Worm (Caenorhabditis elegans): ENCODE data around the gene F52B11.5.
A peak's percentile ranks its signal among the peaks of the same experiment; 100 is the strongest.

The F52B11.5 gene

DNA sequence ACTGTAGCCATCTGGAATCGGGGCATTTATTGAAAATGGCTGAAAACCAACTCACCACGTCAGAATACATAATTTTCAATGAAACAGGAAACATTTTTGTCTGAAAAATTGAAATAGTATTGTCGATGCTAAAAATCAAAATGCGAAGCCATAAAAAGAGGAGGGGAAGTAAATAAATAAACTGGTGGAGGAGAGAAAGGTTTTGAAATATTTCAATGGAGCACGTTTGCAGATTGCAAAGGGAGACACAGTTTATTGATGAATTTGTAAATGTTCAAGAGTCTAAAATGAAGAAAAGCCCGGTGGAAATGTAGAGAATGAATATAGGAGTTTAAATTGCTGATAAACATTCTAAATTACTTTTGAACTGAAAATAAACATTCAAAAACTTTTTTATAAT, at the start of gene F52B11.5:
F52B11.5 (minus strand) TSS at position 178 of the 400 bp plus-strand sequence.
- TF ChIP-seq Y105C5A.15 (GFP tag; IDR thresholded peaks at IDR 0.05) (no peak), pqm-1 (tag; optimal IDR thresholded peaks at IDR 0.05) (peak; percentile 37), daf-12 (tag; optimal IDR thresholded peaks at IDR 0.05) (no peak), pha-4 (GFP tag; IDR thresholded peaks at IDR 0.05) (no peak), pha-4 (tag; optimal IDR thresholded peaks at IDR 0.05) (no peak), nhr-6 (tag; optimal IDR thresholded peaks at IDR 0.05) (peak; percentile 52), nhr-111 (GFP tag; optimal IDR thresholded peaks at IDR 0.05) (no peak), ama-1 (optimal IDR thresholded peaks at IDR 0.05) (no peak), ceh-62 (tag; optimal IDR thresholded peaks at IDR 0.05) (no peak), dpl-1 (GFP tag; optimal IDR thresholded peaks at IDR 0.05) (peak; percentile 26), dmd-9 (GFP tag; IDR thresholded peaks at IDR 0.05) (no peak), php-3 (GFP tag; IDR thresholded peaks at IDR 0.05) (0 out of 2 replicates have a peak, but pooled peaks have one; percentile 24), daf-16 (GFP tag; optimal IDR thresholded peaks at IDR 0.05) (no peak), daf-16 (tag; optimal IDR thresholded peaks at IDR 0.05) (peak; percentile 74), spr-1 (tag; optimal IDR thresholded peaks at IDR 0.05) (no peak), hmg-1.1 (GFP tag; IDR thresholded peaks at IDR 0.05) (no peak), hlh-30 (tag; optimal IDR thresholded peaks at IDR 0.05; ENCODE audit: insufficient read depth) (no peak), lin-29 (GFP tag; IDR thresholded peaks at IDR 0.05) (no peak), rbr-2 (tag; optimal IDR thresholded peaks at IDR 0.05) (no peak), nhr-77 (tag; optimal IDR thresholded peaks at IDR 0.05) (peak; percentile 39), ztf-11 (tag; optimal IDR thresholded peaks at IDR 0.05) (no peak), madf-5 (GFP tag; IDR thresholded peaks at IDR 0.05) (no peak), nhr-10 (tag; optimal IDR thresholded peaks at IDR 0.05) (no peak), egl-27 (tag; optimal IDR thresholded peaks at IDR 0.05) (no peak), lin-15B (tag; optimal IDR thresholded peaks at IDR 0.05) (no peak), zfp-2 (tag; optimal IDR thresholded peaks at IDR 0.05) (no peak), zag-1 (tag; optimal IDR thresholded peaks at IDR 0.05) (no peak), nhr-28 (tag; optimal IDR thresholded peaks at IDR 0.05) (peak; percentile 28), Y5F2A.4 (GFP tag; optimal IDR thresholded peaks at IDR 0.05) (no peak), nhr-48 (tag; optimal IDR thresholded peaks at IDR 0.05) (no peak), lin-38 (GFP tag; IDR thresholded peaks at IDR 0.05) (peak; percentile 43; the same call in 1 of the 2 replicates), dve-1 (tag; optimal IDR thresholded peaks at IDR 0.05; ENCODE audit: insufficient read depth) (peak; percentile 39)

DNA sequence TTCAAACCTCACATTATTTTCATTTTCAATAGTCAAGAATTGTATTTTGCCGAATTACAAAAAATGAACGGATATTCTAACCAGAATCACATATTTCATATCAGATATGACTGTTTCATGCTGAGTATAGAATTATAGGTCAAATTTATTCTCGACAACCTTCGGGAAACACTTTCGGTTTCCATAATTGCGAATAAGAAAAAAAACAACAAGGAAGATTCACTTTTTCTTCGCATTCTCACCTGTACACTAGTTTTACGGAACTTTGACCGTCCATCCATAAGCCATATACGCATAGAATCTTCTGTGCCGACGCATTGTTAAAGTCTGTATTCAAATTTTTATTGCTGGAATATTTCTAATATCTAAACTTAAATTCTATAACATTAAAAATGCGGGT, 42.6 kb upstream of the F52B11.5 start, which contains the start of gene oac-37:
oac-37 (plus strand) TSS at position 301 of the 400 bp plus-strand sequence.
- TF ChIP-seq egl-27 (tag; optimal IDR thresholded peaks at IDR 0.05), result no peak
- no peak for TF ChIP-seq aha-1 (tag)
- no peak for TF ChIP-seq zip-2 (tag; optimal IDR thresholded peaks at IDR 0.05)
- TF ChIP-seq nhr-42 (GFP tag; IDR thresholded peaks at IDR 0.05), result no peak
- no peak for TF ChIP-seq nhr-111 (GFP tag; optimal IDR thresholded peaks at IDR 0.05)

- peak; percentile 70 for TF ChIP-seq snpc-1.2 (GFP tag; IDR thresholded peaks at IDR 0.05)
- TF ChIP-seq nhr-111 (GFP tag; optimal IDR thresholded peaks at IDR 0.05), result no peak
- TF ChIP-seq unc-62 (GFP tag; optimal IDR thresholded peaks at IDR 0.05 in 1 of 2), result no peak
- no peak for TF ChIP-seq unc-62 (tag; optimal IDR thresholded peaks at IDR 0.05)
Measured at ce11 chrIV:14143042-14143441, 40.0 kb upstream of the F52B11.5 start.

ce11 chrIV:14137063-14137462, 34.0 kb upstream of the F52B11.5 start, which contains the start of gene srz-31:
Gene srz-31, plus strand, starts transcription at chrIV:14137363.
- TF ChIP-seq D1046.2 (GFP tag; IDR thresholded peaks at IDR 0.05) (no peak), aly-2 (tag; optimal IDR thresholded peaks at IDR 0.05) (no peak), lin-38 (GFP tag; IDR thresholded peaks at IDR 0.05) (no peak)

All from whole organism, L4 larva.